Worm (Caenorhabditis elegans) whole organism, midembryonic: ENCODE measurements around the gene paqr-3.

Source experiments
- T22C8.4 ChIP-seq: fragments of 200-800 bp; sonication (Bioruptor generic); IDR thresholded peaks from 2 replicates; pipeline ENCODE4 v1.3.6; 2022; ENCODE audit warnings: missing genetic modification characterization, missing compliant biosample characterization
- cog-1 ChIP-seq: sonication (generic microtip); optimal IDR thresholded peaks from 2 replicates; lab custom pipeline; 2016; ENCODE audit warnings: missing genetic modification characterization, missing compliant biosample characterization
- flt-1 ChIP-seq: fragments of 200-800 bp; sonication (Bioruptor generic); IDR thresholded peaks from 2 replicates; pipeline ENCODE4 v1.3.6; 2022; ENCODE audit warnings: missing genetic modification characterization, missing compliant biosample characterization
- klf-2 ChIP-seq: fragments of 200-800 bp; sonication (Bioruptor generic); conservative IDR thresholded peaks from 2 replicates; pipeline ENCODE4 v1.3.6; 2022; ENCODE audit warnings: missing genetic modification reagents, missing genetic modification characterization, missing compliant biosample characterization
- med-1 ChIP-seq: sonication (generic microtip); optimal IDR thresholded peaks from 2 replicates; lab custom pipeline; 2017; ENCODE audit warnings: missing genetic modification characterization, mild to moderate bottlenecking, missing compliant biosample characterization, antibody characterized with exemption, missing genetic modification reagents; ENCODE audit not compliant: insufficient read depth
- ref-1 ChIP-seq: fragments of 200-800 bp; sonication (Bioruptor generic); conservative IDR thresholded peaks from 2 replicates; pipeline ENCODE4 v1.3.6; 2022; ENCODE audit warnings: missing genetic modification reagents, missing genetic modification characterization, missing compliant biosample characterization
- tab-1 ChIP-seq: fragments of 200-800 bp; sonication (Bioruptor generic); IDR thresholded peaks from 2 replicates; pipeline ENCODE4 v1.3.6; 2022; ENCODE audit warnings: missing genetic modification characterization, missing compliant biosample characterization
- ztf-23 ChIP-seq: fragments of 200-800 bp; sonication (Bioruptor generic); IDR thresholded peaks from 2 replicates; pipeline ENCODE4 v1.3.6; 2022; ENCODE audit warnings: missing genetic modification reagents, missing genetic modification characterization, missing compliant biosample characterization
- ztf-29 ChIP-seq: fragments of 200-800 bp; sonication (Bioruptor generic); IDR thresholded peaks from 2 replicates; pipeline ENCODE4 v1.3.6; 2022; ENCODE audit warnings: missing genetic modification reagents, missing genetic modification characterization, missing compliant biosample characterization

The paqr-3 gene

DNA sequence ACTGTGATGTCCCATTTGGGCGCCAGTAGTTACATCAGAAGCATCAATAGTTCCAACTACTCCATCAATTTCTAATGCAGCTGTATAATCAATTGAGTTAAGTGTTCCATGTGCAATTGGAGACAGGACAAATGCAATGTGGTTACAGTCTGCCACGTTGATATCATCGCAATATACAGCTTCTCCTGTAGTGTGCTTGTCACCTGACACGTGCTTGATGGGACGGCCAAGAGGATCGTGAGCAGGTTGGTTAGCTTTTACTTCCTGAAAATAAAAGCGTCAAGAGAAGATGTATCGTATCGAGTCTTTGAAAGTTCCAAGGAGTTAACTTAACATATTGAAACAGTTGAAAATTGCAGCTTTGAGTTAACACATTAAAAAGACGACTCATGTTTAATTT, 25.1 kb upstream of the paqr-3 start:
- TF ChIP-seq klf-2 (no peak), T22C8.4 (no peak), med-1 (no peak), ztf-29 (GFP tag; lab: Robert Waterston, UW) (no peak)

DNA sequence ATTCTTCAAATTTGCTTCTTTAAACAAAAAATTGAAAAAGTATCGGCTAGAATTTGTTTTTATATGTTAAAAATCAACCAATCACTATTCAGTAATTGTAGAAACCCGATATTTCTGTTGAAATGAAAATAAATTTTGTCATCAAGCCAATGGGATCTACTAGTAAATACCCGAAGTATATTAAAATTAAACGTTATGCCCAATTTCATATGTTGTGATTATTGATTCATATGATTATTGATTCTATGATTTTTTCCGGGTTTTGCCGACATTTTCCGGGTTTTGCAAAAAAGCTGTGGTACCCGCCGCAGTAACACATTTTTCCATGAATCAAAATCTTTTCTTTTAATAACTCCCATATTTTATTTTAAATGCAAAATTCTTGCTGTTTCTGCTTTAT, 12.0 kb upstream of the paqr-3 start:
- no peak for TF ChIP-seq flt-1
- TF ChIP-seq tab-1 (GFP tag; lab: Robert Waterston, UW), result no peak
- TF ChIP-seq med-1, result no peak
- TF ChIP-seq ref-1, result no peak
- TF ChIP-seq T22C8.4, result no peak
- TF ChIP-seq ztf-23, result no peak
- TF ChIP-seq cog-1 (tag; lab: Kevin White, UChicago), result no peak
- TF ChIP-seq klf-2, result no peak
- TF ChIP-seq ztf-29 (GFP tag; lab: Robert Waterston, UW), result no peak

ce11 chrIV:14394812-14395211, 11.3 kb upstream of the paqr-3 start:
- no peak for TF ChIP-seq ref-1
- no peak for TF ChIP-seq cog-1 (tag; lab: Kevin White, UChicago)
- no peak for TF ChIP-seq tab-1 (GFP tag; lab: Robert Waterston, UW)
- TF ChIP-seq ztf-29 (GFP tag; lab: Robert Waterston, UW), result no peak
- no peak for TF ChIP-seq ztf-23
- TF ChIP-seq med-1, result no peak

ce11 chrIV:14393838-14394237, 10.4 kb upstream of the paqr-3 start, which contains the start of gene clc-8:
Gene clc-8, plus strand, starts transcription at chrIV:14394138.
- TF ChIP-seq ztf-23, result no peak
- no peak for TF ChIP-seq flt-1
- no peak for TF ChIP-seq ztf-29 (GFP tag; lab: Robert Waterston, UW)
- TF ChIP-seq T22C8.4, result no peak
- no peak for TF ChIP-seq tab-1 (GFP tag; lab: Robert Waterston, UW)
- TF ChIP-seq ref-1, result no peak
- no peak for TF ChIP-seq med-1
- TF ChIP-seq cog-1 (tag; lab: Kevin White, UChicago), result no peak
- TF ChIP-seq klf-2, result no peak

DNA sequence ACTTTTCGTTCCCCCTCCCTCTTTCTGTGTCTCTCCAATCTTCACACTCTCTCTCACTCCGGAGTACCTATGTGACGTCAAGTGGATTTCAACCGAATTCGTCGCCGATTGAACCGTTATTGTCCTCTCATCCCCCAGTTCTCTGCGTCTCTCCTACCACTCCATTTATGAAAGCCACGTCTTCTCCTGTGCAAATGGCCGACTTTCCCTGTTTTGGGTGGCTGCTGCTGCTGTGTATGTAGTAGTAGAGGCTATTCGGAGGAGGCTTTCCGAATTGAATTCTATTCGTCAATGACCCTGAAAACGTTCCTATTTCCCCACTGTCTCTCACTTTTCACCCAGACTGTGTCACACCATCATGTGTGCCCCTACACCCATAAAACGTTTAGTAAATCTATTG, 8.3 kb upstream of the paqr-3 start:
- TF ChIP-seq med-1, result no peak
- TF ChIP-seq ztf-29 (GFP tag; lab: Robert Waterston, UW), result no peak
- no peak for TF ChIP-seq tab-1 (GFP tag; lab: Robert Waterston, UW)
- no peak for TF ChIP-seq cog-1 (tag; lab: Kevin White, UChicago)

- no peak for TF ChIP-seq ref-1
- TF ChIP-seq ztf-23, result no peak
- TF ChIP-seq T22C8.4, result no peak
- TF ChIP-seq cog-1 (tag; lab: Kevin White, UChicago), result no peak
- no peak for TF ChIP-seq med-1
- TF ChIP-seq flt-1, result no peak
- no peak for TF ChIP-seq tab-1 (GFP tag; lab: Robert Waterston, UW)
- TF ChIP-seq klf-2, result no peak
- no peak for TF ChIP-seq ztf-29 (GFP tag; lab: Robert Waterston, UW)
Measured at ce11 chrIV:14391268-14391667, 7.8 kb upstream of the paqr-3 start.

ce11 chrIV:14390023-14390614, 6.6 kb upstream of the paqr-3 start:
- TF ChIP-seq ref-1, result no peak
- no peak for TF ChIP-seq tab-1 (GFP tag; lab: Robert Waterston, UW)
- TF ChIP-seq ztf-29 (GFP tag; lab: Robert Waterston, UW), result no peak
- no peak for TF ChIP-seq med-1
- TF ChIP-seq klf-2, result no peak
- TF ChIP-seq flt-1, result no peak
- TF ChIP-seq ztf-23, result no peak
- TF ChIP-seq cog-1 (tag; lab: Kevin White, UChicago), result no peak
- TF ChIP-seq T22C8.4, result no peak

ce11 chrIV:14389070-14389469, 5.6 kb upstream of the paqr-3 start:
- no peak for TF ChIP-seq cog-1 (tag; lab: Kevin White, UChicago)
- TF ChIP-seq flt-1, result no peak
- no peak for TF ChIP-seq ztf-29 (GFP tag; lab: Robert Waterston, UW)
- no peak for TF ChIP-seq tab-1 (GFP tag; lab: Robert Waterston, UW)
- TF ChIP-seq T22C8.4, result no peak
- TF ChIP-seq klf-2, result no peak
- TF ChIP-seq ref-1, result no peak

- TF ChIP-seq T22C8.4 (no peak), cog-1 (tag; lab: Kevin White, UChicago) (no peak), ref-1 (no peak), med-1 (no peak), ztf-23 (no peak), ztf-29 (GFP tag; lab: Robert Waterston, UW) (no peak), klf-2 (no peak)
Measured at ce11 chrIV:14387766-14388553, 4.5 kb upstream of the paqr-3 start.

DNA sequence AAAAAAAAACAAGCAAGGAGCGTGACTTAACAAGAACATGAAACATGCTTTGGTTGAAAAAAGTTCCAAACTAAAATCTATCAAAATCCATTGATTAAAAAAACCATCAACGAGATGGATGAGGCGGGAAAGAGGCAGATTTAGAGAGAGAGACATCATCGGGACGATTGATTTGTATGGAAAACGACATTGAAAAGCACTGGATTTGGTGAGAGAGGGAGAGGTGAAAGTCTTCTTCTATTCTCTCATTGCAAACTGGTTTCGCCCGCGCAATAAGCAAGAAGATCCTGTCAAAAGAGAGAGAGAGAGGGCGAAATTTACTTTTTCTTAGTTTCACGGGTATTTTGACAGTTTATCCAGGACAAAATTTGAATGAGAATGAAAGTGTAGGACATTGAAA, 1.7 kb upstream of the paqr-3 start:
- TF ChIP-seq klf-2, result no peak
- no peak for TF ChIP-seq cog-1 (tag; lab: Kevin White, UChicago)
- no peak for TF ChIP-seq ztf-29 (GFP tag; lab: Robert Waterston, UW)
- TF ChIP-seq tab-1 (GFP tag; lab: Robert Waterston, UW), result no peak
- no peak for TF ChIP-seq ztf-23
- TF ChIP-seq T22C8.4, result no peak
- TF ChIP-seq ref-1, result no peak
- no peak for TF ChIP-seq med-1
- TF ChIP-seq flt-1, result no peak

ce11 chrIV:14384194-14384593, 711 bp upstream of the paqr-3 start:
- no peak for TF ChIP-seq klf-2
- TF ChIP-seq T22C8.4, result no peak
- TF ChIP-seq flt-1, result no peak
- no peak for TF ChIP-seq tab-1 (GFP tag; lab: Robert Waterston, UW)
- no peak for TF ChIP-seq ref-1
- TF ChIP-seq ztf-23, result no peak
- TF ChIP-seq cog-1 (tag; lab: Kevin White, UChicago), result no peak
- no peak for TF ChIP-seq med-1
- no peak for TF ChIP-seq ztf-29 (GFP tag; lab: Robert Waterston, UW)
